Worm (Caenorhabditis elegans) whole organism, young adult: ENCODE results near the gene mrps-7.
"Not testable (repeated sequence)": the region's sequence is repeated elsewhere in the genome, so short reads cannot be mapped to it uniquely, and the experiment has no call there.

Experiments
- Y79H2A.3 ChIP-seq: fragments of 200-800 bp; sonication (Bioruptor generic); conservative IDR thresholded peaks from 2 replicates; pipeline ENCODE4 v1.3.6; 2022; ENCODE audit warnings: missing genetic modification reagents, missing genetic modification characterization, missing compliant biosample characterization
- let-607 ChIP-seq, 2 experiments: fragments of 200-800 bp in 1 of 2; sonication (Bioruptor generic) in 1 of 2; sonication (generic microtip) in 1 of 2; optimal IDR thresholded peaks; 2 replicates each; lab custom pipeline; 2016 to 2018; ENCODE audit warnings: mild to moderate bottlenecking in 2 of 2, missing compliant biosample characterization in 2 of 2, missing genetic modification characterization in 2 of 2, moderate library complexity in 2 of 2, missing genotype in 1 of 2
- mel-28 ChIP-seq: sonication (generic microtip); optimal IDR thresholded peaks from 2 replicates; lab custom pipeline; 2016; ENCODE audit warnings: borderline replicate concordance, mild to moderate bottlenecking, missing genetic modification characterization, missing compliant biosample characterization
- nhr-80 ChIP-seq: sonication (generic microtip); optimal IDR thresholded peaks from 2 replicates; lab custom pipeline; 2016; ENCODE audit warnings: missing genetic modification characterization, missing compliant biosample characterization
- pha-4 ChIP-seq: fragments of 150-350 bp; sonication (generic microtip); optimal IDR thresholded peaks from 2 replicates; lab custom pipeline; 2014; ENCODE audit warnings: missing biosample characterization, missing genetic modification reagents, missing genetic modification characterization
- sea-2 ChIP-seq: fragments of 200-800 bp; sonication (Bioruptor generic); IDR thresholded peaks from 2 replicates; pipeline ENCODE4 v1.3.6; 2022; ENCODE audit warnings: missing genetic modification characterization, missing compliant biosample characterization
- snpc-4 ChIP-seq, 5 experiments: fragments of 150-350 bp in 1 of 5; sonication (generic microtip) in 4 of 5; optimal IDR thresholded peaks; 2 replicates each; lab custom pipeline; 2014 to 2018; ENCODE audit warnings: missing genetic modification characterization in 5 of 5, missing biosample characterization in 3 of 5, antibody characterized with exemption in 2 of 5, mild to moderate bottlenecking in 2 of 5, missing compliant biosample characterization in 2 of 5, missing genotype in 2 of 5, moderate library complexity in 2 of 5, missing genetic modification reagents in 1 of 5
- unc-62 ChIP-seq: fragments of 150-350 bp; optimal IDR thresholded peaks from 2 replicates; lab custom pipeline; 2014; ENCODE audit warnings: missing biosample characterization, missing genetic modification reagents, missing genetic modification characterization
- xnd-1 ChIP-seq: sonication (generic microtip); optimal IDR thresholded peaks from 2 replicates; lab custom pipeline; 2016; ENCODE audit warnings: missing genotype, missing genetic modification reagents, missing genetic modification characterization, missing compliant biosample characterization
- ztf-3 ChIP-seq: fragments of 200-800 bp; sonication (Bioruptor generic); optimal IDR thresholded peaks from 2 replicates; lab custom pipeline; 2018; ENCODE audit warnings: mild to moderate bottlenecking, missing genetic modification characterization, missing compliant biosample characterization

DNA sequence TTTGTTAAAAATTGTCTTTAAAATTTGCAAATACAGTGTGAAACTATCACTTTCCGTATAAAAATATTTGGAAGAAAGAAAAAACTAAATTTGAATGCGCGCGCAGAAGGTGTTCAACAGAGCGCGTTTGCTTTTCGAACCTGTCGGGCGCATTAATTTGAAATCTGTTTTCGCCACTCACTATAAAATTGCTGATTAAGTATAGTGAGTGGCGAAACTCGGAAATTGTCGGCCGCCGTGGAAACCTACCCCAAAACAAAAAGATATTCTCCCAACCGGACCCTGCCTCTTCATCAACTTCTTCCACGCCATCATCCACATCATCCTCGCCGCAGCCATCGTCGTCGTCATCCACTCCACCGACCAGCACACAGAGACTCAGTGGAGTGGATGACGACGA, 13.0 kb upstream of the mrps-7 start:
- peak; percentile 93 for TF ChIP-seq snpc-4 (GFP tag; optimal IDR thresholded peaks at IDR 0.05; lab: Kevin White, UChicago)
- peak; percentile 84 to 97 (median 93) for TF ChIP-seq snpc-4 (tag; optimal IDR thresholded peaks at IDR 0.05; lab: Kevin White, UChicago)
- TF ChIP-seq mel-28 (tag; lab: Kevin White, UChicago); xnd-1 (tag; lab: Kevin White, UChicago); pha-4 (tag; lab: Kevin White, UChicago); Y79H2A.3 (GFP tag; lab: Robert Waterston, UW); ztf-3; let-607 (tag; optimal IDR thresholded peaks at IDR 0.05; lab: Kevin White, UChicago); sea-2 (GFP tag; lab: Robert Waterston, UW); unc-62; nhr-80: not testable (repeated sequence)
